Worm (Caenorhabditis elegans) whole organism, late embryonic: ENCODE measurements around the gene Y2H9A.4.

Experiments
- ama-1 ChIP-seq: fragments of 150-350 bp; optimal IDR thresholded peaks from 2 replicates; lab custom pipeline; 2014
- nhr-11 ChIP-seq: fragments of 150-350 bp; optimal IDR thresholded peaks from 2 replicates; lab custom pipeline; 2014; ENCODE audit warnings: missing biosample characterization, missing genetic modification characterization
- npax-4 ChIP-seq: sonication (generic microtip); optimal IDR thresholded peaks from 2 replicates; lab custom pipeline; 2016; ENCODE audit warnings: missing genetic modification characterization, missing compliant biosample characterization
- pag-3 ChIP-seq: sonication (generic microtip); optimal IDR thresholded peaks from 2 replicates; lab custom pipeline; 2016; ENCODE audit warnings: missing compliant biosample characterization, missing genetic modification characterization, borderline replicate concordance
- pha-4 ChIP-seq: fragments of 150-350 bp; optimal IDR thresholded peaks from 2 replicates; lab custom pipeline; 2018; ENCODE audit warnings: missing biosample characterization, missing genetic modification reagents, missing genetic modification characterization
- rnt-1 ChIP-seq: sonication (generic microtip); optimal IDR thresholded peaks from 2 replicates; lab custom pipeline; 2016; ENCODE audit warnings: missing genetic modification characterization, missing compliant biosample characterization

- TF ChIP-seq pha-4 (tag; lab: Kevin White, UChicago) (no peak), npax-4 (tag; lab: Kevin White, UChicago) (no peak), pag-3 (tag; lab: Kevin White, UChicago) (no peak), rnt-1 (tag; lab: Kevin White, UChicago) (no peak), ama-1 (lab: Kevin White, UChicago) (no peak), nhr-11 (tag; lab: Kevin White, UChicago) (no peak)
Observed at ce11 chrV:13484339-13484738, 38.6 kb downstream of the Y2H9A.4 start, which contains the start of gene T10G3.4.
